Fruit fly (Drosophila melanogaster): Measurements from ENCODE around the gene CG33986.

DNA sequence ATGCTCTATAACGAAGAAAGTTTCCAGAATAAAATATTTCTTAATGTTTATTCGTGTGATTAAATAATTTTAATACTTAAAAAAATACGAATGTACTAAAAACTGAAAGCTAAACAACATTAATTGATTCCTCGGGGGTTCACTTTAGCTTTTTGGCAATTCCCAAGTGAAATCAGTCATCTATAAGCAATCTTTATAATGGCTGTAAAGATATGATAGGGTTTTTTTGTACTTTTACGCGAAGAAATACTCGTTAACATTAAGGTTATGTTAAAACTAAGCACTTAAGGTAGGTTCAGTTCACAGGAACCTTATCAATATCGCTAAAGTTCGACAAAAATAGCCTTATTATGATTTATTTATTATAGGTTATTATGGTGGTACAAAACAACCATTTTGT lies 5.1 kb downstream of the CG33986 start:
- TF ChIP-seq CG5204 (GFP tag; optimal IDR thresholded peaks at IDR 0.05) (no peak), pad (GFP tag; optimal IDR thresholded peaks at IDR 0.05) (no peak), Hr96 (GFP tag; optimal IDR thresholded peaks at IDR 0.05) (no peak), toe (GFP tag; optimal IDR thresholded peaks at IDR 0.05) (no peak), Crg-1 (GFP tag; optimal IDR thresholded peaks at IDR 0.05) (no peak), CG12768 (GFP tag; optimal IDR thresholded peaks at IDR 0.05) (no peak), CG7101 (tag; optimal IDR thresholded peaks at IDR 0.05) (no peak)

Measured in whole organism, adult.